Worm (Caenorhabditis elegans) whole organism, L1 larva: ENCODE measurements around the gene Y54F10AR.2.
A peak's percentile ranks its signal among the peaks of the same experiment; 100 is the strongest.

Experiments used
- C16A3.4 ChIP-seq: fragments of 150-350 bp; optimal IDR thresholded peaks from 2 replicates; lab custom pipeline; 2014; ENCODE audit warnings: missing biosample characterization, missing genetic modification characterization
- C34B4.2 ChIP-seq: sonication (generic microtip); optimal IDR thresholded peaks from 2 replicates; lab custom pipeline; 2017; ENCODE audit warnings: mild to moderate bottlenecking, missing genetic modification characterization, missing compliant biosample characterization
- Y116A8C.19 ChIP-seq: sonication (generic microtip); optimal IDR thresholded peaks from 2 replicates; lab custom pipeline; 2016; ENCODE audit warnings: missing compliant biosample characterization, missing genetic modification characterization, borderline replicate concordance
- aha-1 ChIP-seq: fragments of 150-350 bp; optimal IDR thresholded peaks from 2 replicates; lab custom pipeline; 2014; ENCODE audit warnings: missing biosample characterization, missing genetic modification characterization
- ama-1 ChIP-seq: fragments of 150-350 bp; optimal IDR thresholded peaks from 2 replicates; lab custom pipeline; 2014
- blmp-1 ChIP-seq: fragments of 150-350 bp; optimal IDR thresholded peaks from 2 replicates; lab custom pipeline; 2014; ENCODE audit warnings: missing biosample characterization, missing genetic modification characterization
- ceh-8 ChIP-seq: fragments of 200-800 bp; sonication (Bioruptor generic); optimal IDR thresholded peaks from 2 replicates; lab custom pipeline; 2018; ENCODE audit warnings: mild to moderate bottlenecking, missing genetic modification characterization, moderate library complexity, missing compliant biosample characterization
- ces-1 ChIP-seq: fragments of 150-350 bp; optimal IDR thresholded peaks from 2 replicates; lab custom pipeline; 2014; ENCODE audit warnings: missing biosample characterization, missing genetic modification reagents, missing genetic modification characterization
- dsc-1 ChIP-seq: sonication (generic microtip); optimal IDR thresholded peaks from 2 replicates; lab custom pipeline; 2016; ENCODE audit warnings: mild to moderate bottlenecking, missing genetic modification characterization, missing compliant biosample characterization
- efl-1 ChIP-seq, 4 experiments: fragments of 150-350 bp; optimal IDR thresholded peaks in 3 of 4; peaks in 1 of 4; 1 replicate in 1 of 4; 2 replicates in 3 of 4; lab custom pipeline; 2014; ENCODE audit warnings: missing biosample characterization in 2 of 4, missing genetic modification characterization in 2 of 4, missing genetic modification reagents in 2 of 4
- efl-3 ChIP-seq: fragments of 200-800 bp; sonication (Bioruptor generic); optimal IDR thresholded peaks from 2 replicates; lab custom pipeline; 2018; ENCODE audit warnings: mild to moderate bottlenecking, missing genetic modification characterization, missing compliant biosample characterization
- egl-13 ChIP-seq: sonication (generic microtip); optimal IDR thresholded peaks from 2 replicates; lab custom pipeline; 2016; ENCODE audit warnings: missing genotype, missing genetic modification reagents, missing genetic modification characterization, missing compliant biosample characterization
- elt-2 ChIP-seq: sonication (generic microtip); optimal IDR thresholded peaks from 2 replicates; lab custom pipeline; 2016; ENCODE audit warnings: missing genetic modification characterization, mild to moderate bottlenecking, inconsistent platforms, missing compliant biosample characterization, missing genetic modification reagents
- elt-3 ChIP-seq, 6 experiments: fragments of 150-350 bp in 1 of 6; sonication (generic microtip); optimal IDR thresholded peaks; 2 replicates each; lab custom pipeline; 2017 to 2018; ENCODE audit warnings: missing biosample characterization in 6 of 6, missing genetic modification characterization in 6 of 6, inconsistent platforms in 1 of 6
- ets-5 ChIP-seq: fragments of 200-800 bp; sonication (Bioruptor generic); IDR thresholded peaks from 2 replicates; pipeline ENCODE4 v1.3.6; 2022; ENCODE audit warnings: missing genetic modification characterization, missing compliant biosample characterization
- fkh-8 ChIP-seq: sonication (generic microtip); optimal IDR thresholded peaks from 2 replicates; lab custom pipeline; 2016; ENCODE audit warnings: mild to moderate bottlenecking, missing genetic modification characterization, missing compliant biosample characterization
- hlh-4 ChIP-seq: sonication (generic microtip); optimal IDR thresholded peaks from 2 replicates; lab custom pipeline; 2016; ENCODE audit warnings: mild to moderate bottlenecking, missing genetic modification characterization, missing compliant biosample characterization
- irx-1 ChIP-seq: sonication (generic microtip); optimal IDR thresholded peaks from 2 replicates; lab custom pipeline; 2016; ENCODE audit warnings: missing genetic modification characterization, missing compliant biosample characterization
- lin-13 ChIP-seq: fragments of 150-350 bp; optimal IDR thresholded peaks from 2 replicates; lab custom pipeline; 2014; ENCODE audit warnings: missing biosample characterization, missing genetic modification reagents, missing genetic modification characterization
- lin-14 ChIP-seq: fragments of 200-800 bp; sonication (Bioruptor generic); optimal IDR thresholded peaks from 2 replicates; lab custom pipeline; 2018; ENCODE audit warnings: mild to moderate bottlenecking, missing genetic modification characterization, moderate library complexity, missing compliant biosample characterization
- lin-35 ChIP-seq, 2 experiments: fragments of 150-350 bp; optimal IDR thresholded peaks; 2 replicates each; lab custom pipeline; 2014; ENCODE audit warnings: missing biosample characterization in 2 of 2, missing genetic modification characterization in 2 of 2, missing genetic modification reagents in 2 of 2
- lin-39 ChIP-seq: fragments of 150-350 bp; optimal IDR thresholded peaks from 2 replicates; lab custom pipeline; 2014; ENCODE audit warnings: missing biosample characterization, missing genetic modification reagents, missing genetic modification characterization
- mab-9 ChIP-seq: fragments of 200-800 bp; sonication (Bioruptor generic); IDR thresholded peaks from 2 replicates; pipeline ENCODE4 v1.3.6; 2022; ENCODE audit warnings: missing genetic modification reagents, missing genetic modification characterization, missing compliant biosample characterization
- nhr-11 ChIP-seq: fragments of 150-350 bp; optimal IDR thresholded peaks from 2 replicates; lab custom pipeline; 2014; ENCODE audit warnings: missing biosample characterization, missing genetic modification characterization
- nhr-12 ChIP-seq: sonication (generic microtip); optimal IDR thresholded peaks from 2 replicates; lab custom pipeline; 2017; ENCODE audit warnings: missing biosample characterization, missing genetic modification characterization
- nhr-19 ChIP-seq: fragments of 200-800 bp; sonication (Bioruptor generic); conservative IDR thresholded peaks from 2 replicates; pipeline ENCODE4 v1.3.6; 2022; ENCODE audit warnings: missing genetic modification characterization, missing compliant biosample characterization
- nhr-20 ChIP-seq: sonication (generic microtip); optimal IDR thresholded peaks from 2 replicates; lab custom pipeline; 2016; ENCODE audit warnings: mild to moderate bottlenecking, missing genetic modification characterization, missing compliant biosample characterization
- nhr-237 ChIP-seq: fragments of 150-350 bp; optimal IDR thresholded peaks from 2 replicates; lab custom pipeline; 2014; ENCODE audit warnings: missing biosample characterization, missing genetic modification characterization
- nhr-28 ChIP-seq: fragments of 150-350 bp; optimal IDR thresholded peaks from 2 replicates; lab custom pipeline; 2014; ENCODE audit warnings: missing biosample characterization, missing genetic modification characterization
- nhr-47 ChIP-seq: sonication (generic microtip); optimal IDR thresholded peaks from 2 replicates; lab custom pipeline; 2016; ENCODE audit warnings: mild to moderate bottlenecking, missing genetic modification characterization, moderate library complexity, missing compliant biosample characterization
- nhr-71 ChIP-seq: sonication (generic microtip); optimal IDR thresholded peaks from 2 replicates; lab custom pipeline; 2016; ENCODE audit warnings: mild to moderate bottlenecking, missing genetic modification characterization, moderate library complexity, missing compliant biosample characterization
- nhr-76 ChIP-seq: sonication (generic microtip); optimal IDR thresholded peaks from 2 replicates; lab custom pipeline; 2017; ENCODE audit warnings: missing biosample characterization, missing genetic modification characterization
- nhr-77 ChIP-seq: fragments of 150-350 bp; optimal IDR thresholded peaks from 2 replicates; lab custom pipeline; 2014; ENCODE audit warnings: missing biosample characterization, missing genetic modification characterization
- nhr-84 ChIP-seq: sonication (generic microtip); optimal IDR thresholded peaks from 2 replicates; lab custom pipeline; 2017; ENCODE audit warnings: missing biosample characterization, missing genetic modification characterization
- nhr-90 ChIP-seq: sonication (generic microtip); optimal IDR thresholded peaks from 2 replicates; lab custom pipeline; 2016; ENCODE audit warnings: mild to moderate bottlenecking, missing genetic modification characterization, missing compliant biosample characterization; ENCODE audit not compliant: poor library complexity
- pag-3 ChIP-seq: sonication (generic microtip); optimal IDR thresholded peaks from 2 replicates; lab custom pipeline; 2017; ENCODE audit warnings: missing genetic modification characterization, mild to moderate bottlenecking, missing compliant biosample characterization, antibody characterized with exemption, borderline replicate concordance; ENCODE audit not compliant: insufficient read depth
- pax-3 ChIP-seq: fragments of 200-800 bp; sonication (Bioruptor generic); optimal IDR thresholded peaks from 2 replicates; lab custom pipeline; 2018; ENCODE audit warnings: mild to moderate bottlenecking, missing genetic modification characterization, moderate library complexity, missing compliant biosample characterization
- skn-1 ChIP-seq: fragments of 150-350 bp; optimal IDR thresholded peaks from 2 replicates; lab custom pipeline; 2014; ENCODE audit warnings: missing biosample characterization, missing genetic modification characterization
- snpc-4 ChIP-seq: fragments of 150-350 bp; optimal IDR thresholded peaks from 2 replicates; lab custom pipeline; 2014; ENCODE audit warnings: missing biosample characterization, missing genetic modification characterization
- snu-23 ChIP-seq: sonication (generic microtip); optimal IDR thresholded peaks from 2 replicates; lab custom pipeline; 2016; ENCODE audit warnings: missing genetic modification characterization, missing compliant biosample characterization
- sptf-1 ChIP-seq: fragments of 150-350 bp; optimal IDR thresholded peaks from 2 replicates; lab custom pipeline; 2014; ENCODE audit warnings: missing biosample characterization, missing genetic modification characterization
- sup-37 ChIP-seq: fragments of 200-800 bp; sonication (Bioruptor generic); optimal IDR thresholded peaks from 2 replicates; lab custom pipeline; 2018; ENCODE audit warnings: mild to moderate bottlenecking, missing genetic modification characterization, missing compliant biosample characterization
- swsn-7 ChIP-seq: sonication (generic microtip); optimal IDR thresholded peaks from 2 replicates; lab custom pipeline; 2016; ENCODE audit warnings: missing genetic modification characterization, missing compliant biosample characterization
- tlp-1 ChIP-seq: fragments of 150-350 bp; optimal IDR thresholded peaks from 2 replicates; lab custom pipeline; 2014; ENCODE audit warnings: missing biosample characterization, missing genetic modification characterization
- unc-30 ChIP-seq: sonication (generic microtip); optimal IDR thresholded peaks from 2 replicates; lab custom pipeline; 2017; ENCODE audit warnings: missing biosample characterization, missing genetic modification characterization
- unc-62 ChIP-seq: fragments of 150-350 bp; optimal IDR thresholded peaks from 2 replicates; lab custom pipeline; 2014; ENCODE audit warnings: missing biosample characterization, missing genetic modification reagents, missing genetic modification characterization
- unc-86 ChIP-seq: sonication (generic microtip); optimal IDR thresholded peaks from 2 replicates; lab custom pipeline; 2016; ENCODE audit warnings: missing genetic modification characterization, missing compliant biosample characterization
- unc-98 ChIP-seq: fragments of 200-800 bp; sonication (Bioruptor generic); IDR thresholded peaks from 2 replicates; pipeline ENCODE4 v1.3.6; 2022; ENCODE audit warnings: missing genetic modification characterization, missing compliant biosample characterization
- vab-15 ChIP-seq: sonication (generic microtip); optimal IDR thresholded peaks from 2 replicates; lab custom pipeline; 2017; ENCODE audit warnings: missing genotype, mild to moderate bottlenecking, missing genetic modification characterization, missing compliant biosample characterization
- xbp-1 ChIP-seq: sonication (generic microtip); optimal IDR thresholded peaks from 2 replicates; lab custom pipeline; 2016; ENCODE audit warnings: missing genetic modification characterization, missing compliant biosample characterization
- zag-1 ChIP-seq: fragments of 150-350 bp; optimal IDR thresholded peaks from 2 replicates; lab custom pipeline; 2014; ENCODE audit warnings: missing biosample characterization, missing genetic modification characterization
- zip-4 ChIP-seq: fragments of 200-800 bp; sonication (Bioruptor generic); optimal IDR thresholded peaks from 2 replicates; lab custom pipeline; 2018; ENCODE audit warnings: mild to moderate bottlenecking, missing genetic modification characterization, moderate library complexity, missing compliant biosample characterization
- ztf-4 ChIP-seq: fragments of 150-350 bp; optimal IDR thresholded peaks from 2 replicates; lab custom pipeline; 2014; ENCODE audit warnings: missing biosample characterization, missing genetic modification characterization

Y54F10AR.2 gene

ce11 chrIII:2596984-2597454 is 25.7 kb upstream of the Y54F10AR.2 start, which contains the start of gene apb-1 (continued):
- peak; percentile 95 for TF ChIP-seq nhr-20
- TF ChIP-seq nhr-84 (tag; lab: Kevin White, UChicago) = no peak
- peak; percentile 70 for TF ChIP-seq nhr-11 (tag; lab: Kevin White, UChicago)
- peak; percentile 95 for TF ChIP-seq lin-39
- peak; percentile 92 for TF ChIP-seq nhr-19 (GFP tag; lab: Robert Waterston, UW)
- peak; percentile 92 for TF ChIP-seq irx-1 (tag; lab: Kevin White, UChicago)
- no peak for TF ChIP-seq nhr-12
- peak; percentile 75 for TF ChIP-seq zag-1 (tag; lab: Kevin White, UChicago)
- peak; percentile 98 for TF ChIP-seq snu-23
- peak; percentile 86 for TF ChIP-seq pax-3 (tag; lab: Kevin White, UChicago)
- TF ChIP-seq Y116A8C.19 = no peak
- TF ChIP-seq elt-2 (tag; lab: Kevin White, UChicago) = no peak
- TF ChIP-seq snpc-4 (tag; lab: Kevin White, UChicago) = peak; percentile 89
- TF ChIP-seq sup-37 = peak; percentile 84
- TF ChIP-seq efl-1 (optimal IDR thresholded peaks at IDR 0.05; lab: Kevin White, UChicago) = peak; percentile 85 to 88
- TF ChIP-seq efl-1 (GFP tag; optimal IDR thresholded peaks at IDR 0.05 in 1 of 2; lab: Kevin White, UChicago) = peak; percentile 83 to 98
- peak; percentile 96 for TF ChIP-seq unc-86 (tag; lab: Kevin White, UChicago)
- TF ChIP-seq nhr-76 (tag; lab: Kevin White, UChicago) = no peak
- TF ChIP-seq pag-3 (tag; lab: Kevin White, UChicago) = no peak
- peak; percentile 84 for TF ChIP-seq blmp-1 (tag; lab: Kevin White, UChicago)
- peak; percentile 96 for TF ChIP-seq nhr-90 (tag; lab: Kevin White, UChicago)
- TF ChIP-seq tlp-1 (tag; lab: Kevin White, UChicago) = no peak
- no peak for TF ChIP-seq sptf-1 (tag; lab: Kevin White, UChicago)
- TF ChIP-seq nhr-28 (tag; lab: Kevin White, UChicago) = no peak
- no peak for TF ChIP-seq ces-1 (GFP tag; lab: Kevin White, UChicago)
- no peak for TF ChIP-seq unc-62 (GFP tag; lab: Kevin White, UChicago)
- peak; percentile 98 for TF ChIP-seq nhr-47 (tag; lab: Kevin White, UChicago)
- peak; percentile 96 for TF ChIP-seq lin-14 (GFP tag; lab: Kevin White, UChicago)
- TF ChIP-seq dsc-1 = peak; percentile 95
- peak; percentile 88 for TF ChIP-seq mab-9 (GFP tag; lab: Robert Waterston, UW)
- peak; percentile 96 for TF ChIP-seq lin-13 (GFP tag; lab: Kevin White, UChicago)
- TF ChIP-seq C16A3.4 = peak; percentile 92
- peak; percentile 29; the same call in 1 of the 2 replicates for TF ChIP-seq unc-98 (GFP tag; lab: Robert Waterston, UW)
- TF ChIP-seq unc-30 (tag; lab: Kevin White, UChicago) = no peak
- TF ChIP-seq nhr-71 (tag; lab: Kevin White, UChicago) = peak; percentile 97
- peak in 2 of 6 experiments; percentile 90 to 92 for TF ChIP-seq elt-3 (tag; optimal IDR thresholded peaks at IDR 0.05; lab: Kevin White, UChicago)
- TF ChIP-seq fkh-8 (tag; lab: Kevin White, UChicago) = peak; percentile 98
- no peak for TF ChIP-seq efl-3 (GFP tag; lab: Kevin White, UChicago)
- peak; percentile 72 for TF ChIP-seq ama-1 (lab: Kevin White, UChicago)
- peak; percentile 88 for TF ChIP-seq zip-4 (GFP tag; lab: Kevin White, UChicago)
- TF ChIP-seq vab-15 (tag; lab: Kevin White, UChicago) = no peak
- TF ChIP-seq swsn-7 (tag; lab: Kevin White, UChicago) = peak; percentile 98
- TF ChIP-seq hlh-4 (tag; lab: Kevin White, UChicago) = no peak
- peak; percentile 73 for TF ChIP-seq aha-1
- peak; percentile 66 for TF ChIP-seq nhr-77 (tag; lab: Kevin White, UChicago)
- peak; percentile 96 for TF ChIP-seq egl-13 (tag; lab: Kevin White, UChicago)
- TF ChIP-seq ets-5 (GFP tag; lab: Robert Waterston, UW) = no peak
- TF ChIP-seq nhr-237 (tag; lab: Kevin White, UChicago) = peak; percentile 57
- peak; percentile 55 for TF ChIP-seq C34B4.2
- peak; percentile 72 for TF ChIP-seq ztf-4 (tag; lab: Kevin White, UChicago)
- peak; percentile 90 for TF ChIP-seq skn-1 (tag; lab: Kevin White, UChicago)
- TF ChIP-seq ceh-8 = peak; percentile 93
- peak; percentile 88 to 89 for TF ChIP-seq lin-35 (GFP tag; optimal IDR thresholded peaks at IDR 0.05; lab: Kevin White, UChicago)
- peak; percentile 94 for TF ChIP-seq xbp-1
